Worm (Caenorhabditis elegans) whole organism, mixed stage, embryonic: Measurements from ENCODE around the gene exc-6.

Source experiments
- M03D4.4 ChIP-seq: sonication (generic microtip); optimal IDR thresholded peaks from 2 replicates; lab custom pipeline; 2017; ENCODE audit warnings: mild to moderate bottlenecking, missing genetic modification characterization, missing compliant biosample characterization
- blmp-1 ChIP-seq: fragments of 150-350 bp; optimal IDR thresholded peaks from 2 replicates; lab custom pipeline; 2014; ENCODE audit warnings: missing biosample characterization, missing genetic modification characterization
- ceh-39 ChIP-seq: fragments of 150-350 bp; optimal IDR thresholded peaks from 2 replicates; lab custom pipeline; 2014; ENCODE audit warnings: missing biosample characterization, missing genetic modification characterization
- ceh-43 ChIP-seq: fragments of 200-800 bp; sonication (Bioruptor generic); optimal IDR thresholded peaks from 2 replicates; lab custom pipeline; 2018; ENCODE audit warnings: mild to moderate bottlenecking, missing genetic modification characterization, moderate library complexity, missing compliant biosample characterization
- ceh-83 ChIP-seq: fragments of 200-800 bp; sonication (Bioruptor generic); optimal IDR thresholded peaks from 2 replicates; lab custom pipeline; 2018; ENCODE audit warnings: mild to moderate bottlenecking, missing genetic modification characterization, missing compliant biosample characterization
- cnd-1 ChIP-seq: fragments of 200-800 bp; sonication (Bioruptor generic); optimal IDR thresholded peaks from 2 replicates; lab custom pipeline; 2018; ENCODE audit warnings: mild to moderate bottlenecking, missing genetic modification characterization, missing compliant biosample characterization
- drap-1 ChIP-seq: fragments of 200-800 bp; sonication (Bioruptor generic); optimal IDR thresholded peaks from 3 replicates; lab custom pipeline; 2018; ENCODE audit warnings: mild to moderate bottlenecking, missing genetic modification characterization, missing compliant biosample characterization
- elt-1 ChIP-seq: sonication (generic microtip); optimal IDR thresholded peaks from 2 replicates; lab custom pipeline; 2017; ENCODE audit warnings: missing genetic modification characterization, mild to moderate bottlenecking, missing compliant biosample characterization, antibody characterized with exemption, moderate library complexity, borderline replicate concordance; ENCODE audit not compliant: insufficient read depth
- elt-3 ChIP-seq: fragments of 150-350 bp; optimal IDR thresholded peaks from 2 replicates; lab custom pipeline; 2014; ENCODE audit warnings: missing biosample characterization, missing genetic modification characterization
- flh-1 ChIP-seq: fragments of 200-800 bp; sonication (Bioruptor generic); optimal IDR thresholded peaks from 2 replicates; lab custom pipeline; 2018; ENCODE audit warnings: mild to moderate bottlenecking, missing genetic modification characterization, moderate library complexity, missing compliant biosample characterization
- ham-2 ChIP-seq: fragments of 200-800 bp; sonication (Bioruptor generic); optimal IDR thresholded peaks from 2 replicates; lab custom pipeline; 2018; ENCODE audit warnings: mild to moderate bottlenecking, missing genetic modification characterization, missing compliant biosample characterization
- hlh-1 ChIP-seq: fragments of 150-350 bp; optimal IDR thresholded peaks from 2 replicates; lab custom pipeline; 2014; ENCODE audit warnings: missing biosample characterization, missing genetic modification reagents, missing genetic modification characterization
- lin-13 ChIP-seq: fragments of 150-350 bp; optimal IDR thresholded peaks from 2 replicates; lab custom pipeline; 2014; ENCODE audit warnings: missing biosample characterization, missing genetic modification characterization
- lin-32 ChIP-seq: fragments of 200-800 bp; sonication (Bioruptor generic); optimal IDR thresholded peaks from 2 replicates; lab custom pipeline; 2018; ENCODE audit warnings: mild to moderate bottlenecking, missing genetic modification characterization, missing compliant biosample characterization
- lsy-2 ChIP-seq: fragments of 150-350 bp; optimal IDR thresholded peaks from 2 replicates; lab custom pipeline; 2014; ENCODE audit warnings: missing biosample characterization, missing genetic modification characterization
- mab-5 ChIP-seq: fragments of 150-350 bp; optimal IDR thresholded peaks from 2 replicates; lab custom pipeline; 2014; ENCODE audit warnings: missing biosample characterization, missing genetic modification characterization
- mls-2 ChIP-seq: sonication (generic microtip); optimal IDR thresholded peaks from 2 replicates; lab custom pipeline; 2016; ENCODE audit warnings: mild to moderate bottlenecking, missing genetic modification characterization, moderate library complexity, missing compliant biosample characterization
- nhr-2 ChIP-seq: fragments of 150-350 bp; optimal IDR thresholded peaks from 2 replicates; lab custom pipeline; 2014; ENCODE audit warnings: missing biosample characterization, missing genetic modification characterization
- nhr-237 ChIP-seq: fragments of 150-350 bp; optimal IDR thresholded peaks from 2 replicates; lab custom pipeline; 2014; ENCODE audit warnings: missing biosample characterization, missing genetic modification characterization
- nhr-28 ChIP-seq: fragments of 150-350 bp; optimal IDR thresholded peaks from 2 replicates; lab custom pipeline; 2014; ENCODE audit warnings: missing biosample characterization, missing genetic modification characterization
- nhr-76 ChIP-seq: sonication (generic microtip); optimal IDR thresholded peaks from 2 replicates; lab custom pipeline; 2017; ENCODE audit warnings: missing biosample characterization, missing genetic modification characterization
- pha-4 ChIP-seq: fragments of 150-350 bp; optimal IDR thresholded peaks from 2 replicates; lab custom pipeline; 2018; ENCODE audit warnings: missing biosample characterization, missing genetic modification reagents, missing genetic modification characterization
- sem-2 ChIP-seq: fragments of 200-800 bp; sonication (Bioruptor generic); optimal IDR thresholded peaks from 2 replicates; lab custom pipeline; 2018; ENCODE audit warnings: mild to moderate bottlenecking, missing genetic modification characterization, missing compliant biosample characterization
- snpc-4 ChIP-seq: fragments of 150-350 bp; optimal IDR thresholded peaks from 2 replicates; lab custom pipeline; 2014; ENCODE audit warnings: missing biosample characterization, missing genetic modification characterization
- sptf-1 ChIP-seq: sonication (generic microtip); optimal IDR thresholded peaks from 2 replicates; lab custom pipeline; 2017; ENCODE audit warnings: mild to moderate bottlenecking, missing genetic modification characterization, moderate library complexity, missing compliant biosample characterization
- tbx-8 ChIP-seq: fragments of 200-800 bp; sonication (Bioruptor generic); optimal IDR thresholded peaks from 2 replicates; lab custom pipeline; 2018; ENCODE audit warnings: mild to moderate bottlenecking, missing genetic modification characterization, moderate library complexity, missing compliant biosample characterization
- unc-120 ChIP-seq: sonication (generic microtip); optimal IDR thresholded peaks from 2 replicates; lab custom pipeline; 2017; ENCODE audit warnings: missing genetic modification characterization, missing compliant biosample characterization; ENCODE audit not compliant: poor library complexity, severe bottlenecking
- unc-39 ChIP-seq: fragments of 150-350 bp; optimal IDR thresholded peaks from 2 replicates; lab custom pipeline; 2014; ENCODE audit warnings: missing biosample characterization, missing genetic modification characterization
- unc-62 ChIP-seq: fragments of 150-350 bp; optimal IDR thresholded peaks from 2 replicates; lab custom pipeline; 2014; ENCODE audit warnings: missing biosample characterization, missing genetic modification reagents, missing genetic modification characterization
- zip-8 ChIP-seq: fragments of 150-350 bp; optimal IDR thresholded peaks from 2 replicates; lab custom pipeline; 2014; ENCODE audit warnings: missing biosample characterization, missing genetic modification characterization

Gene exc-6

DNA sequence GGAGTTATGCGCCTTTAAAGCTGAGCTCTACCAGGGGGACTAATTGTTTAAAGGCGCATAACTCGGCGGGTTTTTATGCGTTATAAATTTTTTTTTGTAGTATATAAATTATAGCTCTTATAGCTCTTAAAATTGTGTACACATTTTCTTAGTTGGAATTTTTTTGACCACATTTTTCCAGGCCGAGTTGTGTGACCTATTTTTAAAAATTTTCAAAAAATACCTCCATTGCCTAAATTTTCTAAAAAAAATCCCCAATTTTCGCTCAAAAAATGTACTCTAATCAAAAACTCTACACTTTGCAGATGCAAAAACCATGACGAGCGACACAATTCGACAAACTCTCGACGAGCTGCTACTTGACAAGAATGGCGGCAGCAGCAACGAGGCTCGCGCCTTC, at the start of gene exc-6:
exc-6 (plus strand) TSS at position 301 of the 400 bp plus-strand sequence.
- TF ChIP-seq nhr-237 (tag; lab: Kevin White, UChicago) (no peak), elt-1 (tag; lab: Kevin White, UChicago) (no peak), flh-1 (GFP tag; lab: Kevin White, UChicago) (no peak), sem-2 (no peak), M03D4.4 (tag; lab: Kevin White, UChicago) (no peak), elt-3 (tag; lab: Kevin White, UChicago) (no peak), hlh-1 (no peak), nhr-76 (tag; lab: Kevin White, UChicago) (no peak), zip-8 (tag; lab: Kevin White, UChicago) (no peak), nhr-2 (tag; lab: Kevin White, UChicago) (no peak), nhr-28 (no peak), snpc-4 (tag; lab: Kevin White, UChicago) (no peak), drap-1 (GFP tag; lab: Kevin White, UChicago) (no peak), blmp-1 (tag; lab: Kevin White, UChicago) (no peak), ceh-43 (GFP tag; lab: Kevin White, UChicago) (no peak), tbx-8 (no peak), unc-39 (tag; lab: Kevin White, UChicago) (no peak)

ce11 chrIII:1054096-1054495, 48.9 kb upstream of the exc-6 start:
- TF ChIP-seq ceh-39 = no peak
- peak; percentile 55 for TF ChIP-seq nhr-2 (tag; lab: Kevin White, UChicago)
- peak; percentile 4 for TF ChIP-seq drap-1 (GFP tag; lab: Kevin White, UChicago)
- no peak for TF ChIP-seq hlh-1
- no peak for TF ChIP-seq lin-13 (tag; lab: Kevin White, UChicago)
- peak; percentile 17 for TF ChIP-seq sptf-1
- TF ChIP-seq ceh-83 (GFP tag; lab: Kevin White, UChicago) = peak; percentile 59
- TF ChIP-seq ham-2 (GFP tag; lab: Kevin White, UChicago) = peak; percentile 86
- peak; percentile 71 for TF ChIP-seq zip-8 (tag; lab: Kevin White, UChicago)

DNA sequence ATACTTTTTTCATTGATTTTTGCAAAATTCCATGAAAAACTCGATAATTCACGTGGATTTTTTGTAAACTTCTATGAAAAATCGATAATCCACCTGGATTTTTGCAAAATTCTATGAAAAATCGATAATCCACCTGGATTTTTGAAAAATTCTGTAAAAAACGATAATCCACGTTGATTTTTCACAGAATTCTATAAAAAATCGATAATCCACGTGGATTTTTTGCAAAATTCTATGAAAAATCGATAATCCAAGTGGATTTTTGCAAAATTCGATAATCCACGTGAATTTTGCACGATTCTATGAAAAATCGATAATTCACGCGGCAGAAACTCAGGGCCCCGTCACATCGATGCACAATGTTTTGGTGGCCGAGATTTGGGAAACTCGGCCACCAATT, 44.9 kb upstream of the exc-6 start:
- TF ChIP-seq nhr-237 (tag; lab: Kevin White, UChicago) = no peak
- no peak for TF ChIP-seq unc-62 (GFP tag; lab: Kevin White, UChicago)
- no peak for TF ChIP-seq unc-120 (tag; lab: Kevin White, UChicago)
- no peak for TF ChIP-seq mls-2 (tag; lab: Kevin White, UChicago)
- no peak for TF ChIP-seq cnd-1 (tag; lab: Kevin White, UChicago)
- no peak for TF ChIP-seq sptf-1
- no peak for TF ChIP-seq lin-13 (tag; lab: Kevin White, UChicago)
- no peak for TF ChIP-seq snpc-4 (tag; lab: Kevin White, UChicago)
- no peak for TF ChIP-seq ceh-43 (GFP tag; lab: Kevin White, UChicago)

- TF ChIP-seq pha-4 (tag; lab: Kevin White, UChicago) (no peak), mab-5 (tag; lab: Kevin White, UChicago) (no peak)
Observed at ce11 chrIII:1058881-1059280, 44.1 kb upstream of the exc-6 start.

- TF ChIP-seq snpc-4 (tag; lab: Kevin White, UChicago) (no peak), lin-13 (tag; lab: Kevin White, UChicago) (no peak), mab-5 (tag; lab: Kevin White, UChicago) (no peak), nhr-76 (tag; lab: Kevin White, UChicago) (no peak), unc-39 (tag; lab: Kevin White, UChicago) (no peak), hlh-1 (no peak), tbx-8 (no peak), sptf-1 (no peak), flh-1 (GFP tag; lab: Kevin White, UChicago) (no peak), unc-62 (GFP tag; lab: Kevin White, UChicago) (no peak)
- TF ChIP-seq, all 35 proteins: peak for 0
Observed at ce11 chrIII:1059961-1060360, 43.0 kb upstream of the exc-6 start, which contains the start of gene BE0003N10.6. TSS of gene BE0003N10.6 (minus strand) at chrIII:1060061.

ce11 chrIII:1074152-1074551, 28.9 kb upstream of the exc-6 start:
- TF ChIP-seq M03D4.4 (tag; lab: Kevin White, UChicago) = no peak
- TF ChIP-seq nhr-237 (tag; lab: Kevin White, UChicago) = no peak
- TF ChIP-seq flh-1 (GFP tag; lab: Kevin White, UChicago) = no peak
- no peak for TF ChIP-seq ceh-43 (GFP tag; lab: Kevin White, UChicago)
- TF ChIP-seq lin-13 (tag; lab: Kevin White, UChicago) = no peak
- no peak for TF ChIP-seq drap-1 (GFP tag; lab: Kevin White, UChicago)
- no peak for TF ChIP-seq lsy-2 (tag; lab: Kevin White, UChicago)
- TF ChIP-seq lin-32 = no peak
- TF ChIP-seq cnd-1 (tag; lab: Kevin White, UChicago) = no peak
- TF ChIP-seq ham-2 (GFP tag; lab: Kevin White, UChicago) = no peak
- TF ChIP-seq ceh-83 (GFP tag; lab: Kevin White, UChicago) = no peak
- TF ChIP-seq unc-120 (tag; lab: Kevin White, UChicago) = no peak
